Worm (Caenorhabditis elegans) whole organism, mixed stage, embryonic: ENCODE results near the gene ZK1248.11.

Experiments used
- M03D4.4 ChIP-seq: sonication (generic microtip); optimal IDR thresholded peaks from 2 replicates; lab custom pipeline; 2017; ENCODE audit warnings: mild to moderate bottlenecking, missing genetic modification characterization, missing compliant biosample characterization
- blmp-1 ChIP-seq: fragments of 150-350 bp; optimal IDR thresholded peaks from 2 replicates; lab custom pipeline; 2014; ENCODE audit warnings: missing biosample characterization, missing genetic modification characterization
- elt-1 ChIP-seq: sonication (generic microtip); optimal IDR thresholded peaks from 2 replicates; lab custom pipeline; 2017; ENCODE audit warnings: missing genetic modification characterization, mild to moderate bottlenecking, missing compliant biosample characterization, antibody characterized with exemption, moderate library complexity, borderline replicate concordance; ENCODE audit not compliant: insufficient read depth
- elt-3 ChIP-seq: fragments of 150-350 bp; optimal IDR thresholded peaks from 2 replicates; lab custom pipeline; 2014; ENCODE audit warnings: missing biosample characterization, missing genetic modification characterization
- ham-2 ChIP-seq: fragments of 200-800 bp; sonication (Bioruptor generic); optimal IDR thresholded peaks from 2 replicates; lab custom pipeline; 2018; ENCODE audit warnings: mild to moderate bottlenecking, missing genetic modification characterization, missing compliant biosample characterization
- lsy-2 ChIP-seq: fragments of 150-350 bp; optimal IDR thresholded peaks from 2 replicates; lab custom pipeline; 2014; ENCODE audit warnings: missing biosample characterization, missing genetic modification characterization
- mep-1 ChIP-seq: fragments of 150-350 bp; optimal IDR thresholded peaks from 2 replicates; lab custom pipeline; 2017; ENCODE audit warnings: missing biosample characterization, missing genetic modification reagents, missing genetic modification characterization, inconsistent platforms
- nhr-12 ChIP-seq: fragments of 150-350 bp; optimal IDR thresholded peaks from 2 replicates; lab custom pipeline; 2014; ENCODE audit warnings: missing biosample characterization, missing genetic modification characterization
- nhr-76 ChIP-seq: sonication (generic microtip); optimal IDR thresholded peaks from 2 replicates; lab custom pipeline; 2017; ENCODE audit warnings: missing biosample characterization, missing genetic modification characterization
- pha-4 ChIP-seq: fragments of 150-350 bp; optimal IDR thresholded peaks from 2 replicates; lab custom pipeline; 2018; ENCODE audit warnings: missing biosample characterization, missing genetic modification reagents, missing genetic modification characterization
- sem-2 ChIP-seq: fragments of 200-800 bp; sonication (Bioruptor generic); optimal IDR thresholded peaks from 2 replicates; lab custom pipeline; 2018; ENCODE audit warnings: mild to moderate bottlenecking, missing genetic modification characterization, missing compliant biosample characterization
- snpc-4 ChIP-seq: fragments of 150-350 bp; optimal IDR thresholded peaks from 2 replicates; lab custom pipeline; 2014; ENCODE audit warnings: missing biosample characterization, missing genetic modification characterization
- sptf-1 ChIP-seq: sonication (generic microtip); optimal IDR thresholded peaks from 2 replicates; lab custom pipeline; 2017; ENCODE audit warnings: mild to moderate bottlenecking, missing genetic modification characterization, moderate library complexity, missing compliant biosample characterization
- ztf-11 ChIP-seq: fragments of 150-350 bp; optimal IDR thresholded peaks from 2 replicates; lab custom pipeline; 2014; ENCODE audit warnings: missing biosample characterization, missing genetic modification characterization

ce11 chrII:5874130-5874529, 45.7 kb upstream of the ZK1248.11 start:
- no peak for TF ChIP-seq snpc-4 (tag; lab: Kevin White, UChicago)
- no peak for TF ChIP-seq elt-1 (tag; lab: Kevin White, UChicago)
- no peak for TF ChIP-seq ztf-11
- TF ChIP-seq sptf-1: no peak
- no peak for TF ChIP-seq nhr-76
- no peak for TF ChIP-seq ham-2 (GFP tag; lab: Kevin White, UChicago)
- no peak for TF ChIP-seq nhr-12
- no peak for TF ChIP-seq lsy-2 (tag; lab: Kevin White, UChicago)
- no peak for TF ChIP-seq blmp-1
- no peak for TF ChIP-seq M03D4.4
- no peak for TF ChIP-seq pha-4
- TF ChIP-seq elt-3 (tag; lab: Kevin White, UChicago): no peak
- no peak for TF ChIP-seq sem-2 (GFP tag; lab: Kevin White, UChicago)
- no peak for TF ChIP-seq mep-1 (tag; lab: Kevin White, UChicago)
